Worm (Caenorhabditis elegans) whole organism, L1 larva: ENCODE measurements around the gene T24D3.2.
A peak's percentile ranks its signal among the peaks of the same experiment; 100 is the strongest.

Experiments used
- C04F5.9 ChIP-seq: sonication (generic microtip); optimal IDR thresholded peaks from 2 replicates; lab custom pipeline; 2016; ENCODE audit warnings: missing genetic modification characterization, missing compliant biosample characterization
- C34B4.2 ChIP-seq: sonication (generic microtip); optimal IDR thresholded peaks from 2 replicates; lab custom pipeline; 2017; ENCODE audit warnings: mild to moderate bottlenecking, missing genetic modification characterization, missing compliant biosample characterization
- Y116A8C.19 ChIP-seq: sonication (generic microtip); optimal IDR thresholded peaks from 2 replicates; lab custom pipeline; 2016; ENCODE audit warnings: missing compliant biosample characterization, missing genetic modification characterization, borderline replicate concordance
- blmp-1 ChIP-seq: fragments of 150-350 bp; optimal IDR thresholded peaks from 2 replicates; lab custom pipeline; 2014; ENCODE audit warnings: missing biosample characterization, missing genetic modification characterization
- ceh-63 ChIP-seq: fragments of 200-800 bp; sonication (Bioruptor generic); optimal IDR thresholded peaks from 2 replicates; lab custom pipeline; 2018; ENCODE audit warnings: mild to moderate bottlenecking, missing genetic modification characterization, missing compliant biosample characterization
- ceh-8 ChIP-seq: fragments of 200-800 bp; sonication (Bioruptor generic); optimal IDR thresholded peaks from 2 replicates; lab custom pipeline; 2018; ENCODE audit warnings: mild to moderate bottlenecking, missing genetic modification characterization, moderate library complexity, missing compliant biosample characterization
- ceh-82 ChIP-seq, 3 experiments: fragments of 150-350 bp in 1 of 3; sonication (generic microtip) in 2 of 3; optimal IDR thresholded peaks; 2 replicates each; lab custom pipeline; 2014 to 2017; ENCODE audit warnings: missing biosample characterization in 3 of 3, missing genetic modification characterization in 3 of 3
- ceh-88 ChIP-seq: fragments of 200-800 bp; sonication (Bioruptor generic); IDR thresholded peaks from 2 replicates; pipeline ENCODE4 v1.3.6; 2022; ENCODE audit warnings: missing genetic modification characterization, missing compliant biosample characterization
- ceh-90 ChIP-seq: sonication (generic microtip); optimal IDR thresholded peaks from 2 replicates; lab custom pipeline; 2016; ENCODE audit warnings: missing genetic modification characterization, missing compliant biosample characterization
- dpl-1 ChIP-seq, 3 experiments: fragments of 150-350 bp in 2 of 3; sonication (generic microtip) in 1 of 3; optimal IDR thresholded peaks; 2 replicates each; lab custom pipeline; 2014 to 2017; ENCODE audit warnings: missing biosample characterization in 3 of 3, missing genetic modification characterization in 3 of 3, missing genetic modification reagents in 3 of 3
- efl-1 ChIP-seq, 4 experiments: fragments of 150-350 bp; optimal IDR thresholded peaks in 3 of 4; peaks in 1 of 4; 1 replicate in 1 of 4; 2 replicates in 3 of 4; lab custom pipeline; 2014; ENCODE audit warnings: missing biosample characterization in 2 of 4, missing genetic modification characterization in 2 of 4, missing genetic modification reagents in 2 of 4
- egl-13 ChIP-seq: sonication (generic microtip); optimal IDR thresholded peaks from 2 replicates; lab custom pipeline; 2016; ENCODE audit warnings: missing genotype, missing genetic modification reagents, missing genetic modification characterization, missing compliant biosample characterization
- elt-2 ChIP-seq: sonication (generic microtip); optimal IDR thresholded peaks from 2 replicates; lab custom pipeline; 2016; ENCODE audit warnings: missing genetic modification characterization, mild to moderate bottlenecking, inconsistent platforms, missing compliant biosample characterization, missing genetic modification reagents
- ets-5 ChIP-seq: fragments of 200-800 bp; sonication (Bioruptor generic); IDR thresholded peaks from 2 replicates; pipeline ENCODE4 v1.3.6; 2022; ENCODE audit warnings: missing genetic modification characterization, missing compliant biosample characterization
- fkh-4 ChIP-seq: sonication (generic microtip); optimal IDR thresholded peaks from 2 replicates; lab custom pipeline; 2016; ENCODE audit warnings: missing compliant biosample characterization, missing genetic modification characterization, borderline replicate concordance
- fkh-8 ChIP-seq: sonication (generic microtip); optimal IDR thresholded peaks from 2 replicates; lab custom pipeline; 2016; ENCODE audit warnings: mild to moderate bottlenecking, missing genetic modification characterization, missing compliant biosample characterization
- fos-1 ChIP-seq: fragments of 150-350 bp; optimal IDR thresholded peaks from 2 replicates; lab custom pipeline; 2014; ENCODE audit warnings: missing biosample characterization, missing genetic modification characterization
- hpl-2 ChIP-seq: fragments of 150-350 bp; optimal IDR thresholded peaks from 2 replicates; lab custom pipeline; 2014; ENCODE audit warnings: missing biosample characterization, missing genetic modification reagents, missing genetic modification characterization
- irx-1 ChIP-seq: sonication (generic microtip); optimal IDR thresholded peaks from 2 replicates; lab custom pipeline; 2016; ENCODE audit warnings: missing genetic modification characterization, missing compliant biosample characterization
- isw-1 ChIP-seq: fragments of 200-800 bp; sonication (Bioruptor generic); IDR thresholded peaks from 2 replicates; pipeline ENCODE4 v1.3.6; 2022; ENCODE audit warnings: missing genetic modification characterization, missing compliant biosample characterization
- jun-1 ChIP-seq: fragments of 150-350 bp; optimal IDR thresholded peaks from 2 replicates; lab custom pipeline; 2014; ENCODE audit warnings: missing biosample characterization, missing genetic modification reagents, missing genetic modification characterization
- lin-13 ChIP-seq: fragments of 150-350 bp; optimal IDR thresholded peaks from 2 replicates; lab custom pipeline; 2014; ENCODE audit warnings: missing biosample characterization, missing genetic modification reagents, missing genetic modification characterization
- lin-35 ChIP-seq, 2 experiments: fragments of 150-350 bp; optimal IDR thresholded peaks; 2 replicates each; lab custom pipeline; 2014; ENCODE audit warnings: missing biosample characterization in 2 of 2, missing genetic modification characterization in 2 of 2, missing genetic modification reagents in 2 of 2
- lin-39 ChIP-seq: fragments of 150-350 bp; optimal IDR thresholded peaks from 2 replicates; lab custom pipeline; 2014; ENCODE audit warnings: missing biosample characterization, missing genetic modification reagents, missing genetic modification characterization
- lir-3 ChIP-seq: sonication (generic microtip); optimal IDR thresholded peaks from 2 replicates; lab custom pipeline; 2016; ENCODE audit warnings: mild to moderate bottlenecking, missing genetic modification characterization, moderate library complexity, missing compliant biosample characterization; ENCODE audit not compliant: poor library complexity
- lsy-2 ChIP-seq, 2 experiments: fragments of 150-350 bp; optimal IDR thresholded peaks; 2 replicates each; lab custom pipeline; 2014; ENCODE audit warnings: missing biosample characterization in 2 of 2, missing genetic modification characterization in 2 of 2
- mdl-1 ChIP-seq, 2 experiments: fragments of 150-350 bp; optimal IDR thresholded peaks; 2 replicates each; lab custom pipeline; 2014 to 2017; ENCODE audit warnings: missing biosample characterization in 2 of 2, missing genetic modification characterization in 2 of 2, inconsistent platforms in 1 of 2
- mef-2 ChIP-seq: fragments of 150-350 bp; optimal IDR thresholded peaks from 2 replicates; lab custom pipeline; 2014; ENCODE audit warnings: missing biosample characterization, missing genetic modification characterization
- mep-1 ChIP-seq: fragments of 150-350 bp; optimal IDR thresholded peaks from 2 replicates; lab custom pipeline; 2014; ENCODE audit warnings: missing biosample characterization, missing genetic modification characterization
- nhr-11 ChIP-seq: fragments of 150-350 bp; optimal IDR thresholded peaks from 2 replicates; lab custom pipeline; 2014; ENCODE audit warnings: missing biosample characterization, missing genetic modification characterization
- nhr-12 ChIP-seq: sonication (generic microtip); optimal IDR thresholded peaks from 2 replicates; lab custom pipeline; 2017; ENCODE audit warnings: missing biosample characterization, missing genetic modification characterization
- nhr-19 ChIP-seq: fragments of 200-800 bp; sonication (Bioruptor generic); conservative IDR thresholded peaks from 2 replicates; pipeline ENCODE4 v1.3.6; 2022; ENCODE audit warnings: missing genetic modification characterization, missing compliant biosample characterization
- nhr-20 ChIP-seq: sonication (generic microtip); optimal IDR thresholded peaks from 2 replicates; lab custom pipeline; 2016; ENCODE audit warnings: mild to moderate bottlenecking, missing genetic modification characterization, missing compliant biosample characterization
- nhr-76 ChIP-seq: sonication (generic microtip); optimal IDR thresholded peaks from 2 replicates; lab custom pipeline; 2017; ENCODE audit warnings: missing biosample characterization, missing genetic modification characterization
- nhr-77 ChIP-seq: fragments of 150-350 bp; optimal IDR thresholded peaks from 2 replicates; lab custom pipeline; 2014; ENCODE audit warnings: missing biosample characterization, missing genetic modification characterization
- nhr-85 ChIP-seq: sonication (generic microtip); peaks from one replicate; lab custom pipeline; 2016; ENCODE audit warnings: missing genetic modification characterization, inconsistent platforms, missing compliant biosample characterization
- nhr-90 ChIP-seq: sonication (generic microtip); optimal IDR thresholded peaks from 2 replicates; lab custom pipeline; 2016; ENCODE audit warnings: mild to moderate bottlenecking, missing genetic modification characterization, missing compliant biosample characterization; ENCODE audit not compliant: poor library complexity
- pqm-1 ChIP-seq: sonication (generic microtip); optimal IDR thresholded peaks from 3 replicates; lab custom pipeline; 2017; ENCODE audit warnings: missing biosample characterization, missing genetic modification characterization
- rnt-1 ChIP-seq: sonication (generic microtip); optimal IDR thresholded peaks from 2 replicates; lab custom pipeline; 2016; ENCODE audit warnings: mild to moderate bottlenecking, missing genetic modification characterization, moderate library complexity, missing compliant biosample characterization
- snpc-4 ChIP-seq: fragments of 150-350 bp; optimal IDR thresholded peaks from 2 replicates; lab custom pipeline; 2014; ENCODE audit warnings: missing biosample characterization, missing genetic modification characterization
- sptf-1 ChIP-seq: fragments of 150-350 bp; optimal IDR thresholded peaks from 2 replicates; lab custom pipeline; 2014; ENCODE audit warnings: missing biosample characterization, missing genetic modification characterization
- sup-37 ChIP-seq: fragments of 200-800 bp; sonication (Bioruptor generic); optimal IDR thresholded peaks from 2 replicates; lab custom pipeline; 2018; ENCODE audit warnings: mild to moderate bottlenecking, missing genetic modification characterization, missing compliant biosample characterization
- swsn-7 ChIP-seq: sonication (generic microtip); optimal IDR thresholded peaks from 2 replicates; lab custom pipeline; 2016; ENCODE audit warnings: missing genetic modification characterization, missing compliant biosample characterization
- tbx-2 ChIP-seq: sonication (generic microtip); optimal IDR thresholded peaks from 2 replicates; lab custom pipeline; 2016; ENCODE audit warnings: missing genetic modification characterization, missing compliant biosample characterization
- unc-130 ChIP-seq: fragments of 150-350 bp; optimal IDR thresholded peaks from 2 replicates; lab custom pipeline; 2017; ENCODE audit warnings: missing biosample characterization, missing genetic modification characterization, inconsistent platforms
- unc-30 ChIP-seq: sonication (generic microtip); optimal IDR thresholded peaks from 2 replicates; lab custom pipeline; 2017; ENCODE audit warnings: missing biosample characterization, missing genetic modification characterization
- unc-62 ChIP-seq: fragments of 150-350 bp; optimal IDR thresholded peaks from 2 replicates; lab custom pipeline; 2014; ENCODE audit warnings: missing biosample characterization, missing genetic modification reagents, missing genetic modification characterization
- unc-98 ChIP-seq: fragments of 200-800 bp; sonication (Bioruptor generic); IDR thresholded peaks from 2 replicates; pipeline ENCODE4 v1.3.6; 2022; ENCODE audit warnings: missing genetic modification characterization, missing compliant biosample characterization
- zag-1 ChIP-seq: fragments of 150-350 bp; optimal IDR thresholded peaks from 2 replicates; lab custom pipeline; 2014; ENCODE audit warnings: missing biosample characterization, missing genetic modification characterization
- ztf-4 ChIP-seq: fragments of 150-350 bp; optimal IDR thresholded peaks from 2 replicates; lab custom pipeline; 2014; ENCODE audit warnings: missing biosample characterization, missing genetic modification characterization

The T24D3.2 gene

ce11 chrX:12451258-12451657 lies 25.7 kb downstream of the T24D3.2 start:
- no peak for TF ChIP-seq sup-37 (GFP tag; lab: Kevin White, UChicago)
- TF ChIP-seq nhr-76 = no peak
- TF ChIP-seq fos-1 (tag; lab: Kevin White, UChicago) = no peak
- no peak for TF ChIP-seq mdl-1 (tag; optimal IDR thresholded peaks at IDR 0.05; lab: Kevin White, UChicago)
- no peak for TF ChIP-seq rnt-1
- TF ChIP-seq pqm-1 (tag; lab: Kevin White, UChicago) = no peak
- no peak for TF ChIP-seq blmp-1
- TF ChIP-seq unc-130 (tag; lab: Kevin White, UChicago) = no peak
- TF ChIP-seq sptf-1 (tag; lab: Kevin White, UChicago) = no peak
- TF ChIP-seq nhr-19 (GFP tag; lab: Robert Waterston, UW) = no peak
- no peak for TF ChIP-seq snpc-4 (tag; lab: Kevin White, UChicago)

- no peak for TF ChIP-seq elt-2 (tag; lab: Kevin White, UChicago)
- no peak for TF ChIP-seq nhr-85 (tag; lab: Kevin White, UChicago)
- no peak for TF ChIP-seq efl-1 (optimal IDR thresholded peaks at IDR 0.05; lab: Kevin White, UChicago)
- TF ChIP-seq efl-1 (GFP tag; optimal IDR thresholded peaks at IDR 0.05 in 1 of 2; lab: Kevin White, UChicago) = no peak
- TF ChIP-seq jun-1 (tag; lab: Kevin White, UChicago) = peak; percentile 35
- no peak for TF ChIP-seq nhr-77 (tag; lab: Kevin White, UChicago)
- TF ChIP-seq unc-62 (GFP tag; lab: Kevin White, UChicago) = no peak
- TF ChIP-seq nhr-76 = no peak
- TF ChIP-seq blmp-1 = peak; percentile 79
- TF ChIP-seq ceh-63 (GFP tag; lab: Kevin White, UChicago) = no peak
- TF ChIP-seq dpl-1 (GFP tag; optimal IDR thresholded peaks at IDR 0.05; lab: Kevin White, UChicago) = no peak
- TF ChIP-seq zag-1 (tag; lab: Kevin White, UChicago) = no peak
- TF ChIP-seq Y116A8C.19 = no peak
- TF ChIP-seq hpl-2 (GFP tag; lab: Kevin White, UChicago) = no peak
- TF ChIP-seq nhr-90 = no peak
- 0 out of 2 replicates have a peak, but pooled peaks have one; percentile 19 for TF ChIP-seq ceh-88
- peak; percentile 24; the same call in 1 of the 2 replicates for TF ChIP-seq nhr-19 (GFP tag; lab: Robert Waterston, UW)
- no peak for TF ChIP-seq mdl-1 (tag; optimal IDR thresholded peaks at IDR 0.05; lab: Kevin White, UChicago)
- TF ChIP-seq ceh-82 (tag; optimal IDR thresholded peaks at IDR 0.05; lab: Kevin White, UChicago) = peak in 2 of 3 experiments; percentile 25 to 34
- TF ChIP-seq fkh-4 (tag; lab: Kevin White, UChicago) = no peak
- no peak for TF ChIP-seq nhr-12
- TF ChIP-seq C04F5.9 (tag; lab: Kevin White, UChicago) = no peak
- TF ChIP-seq fos-1 (tag; lab: Kevin White, UChicago) = no peak
- no peak for TF ChIP-seq lsy-2 (tag; optimal IDR thresholded peaks at IDR 0.05; lab: Kevin White, UChicago)
- no peak for TF ChIP-seq lir-3 (tag; lab: Kevin White, UChicago)
- no peak for TF ChIP-seq snpc-4 (tag; lab: Kevin White, UChicago)
- TF ChIP-seq C34B4.2 (tag; lab: Kevin White, UChicago) = no peak
- TF ChIP-seq tbx-2 (tag; lab: Kevin White, UChicago) = peak; percentile 27
- TF ChIP-seq sptf-1 (tag; lab: Kevin White, UChicago) = no peak
- no peak for TF ChIP-seq ztf-4
- no peak for TF ChIP-seq ceh-90 (tag; lab: Kevin White, UChicago)
- no peak for TF ChIP-seq ets-5 (GFP tag; lab: Robert Waterston, UW)
- peak; percentile 60 for TF ChIP-seq swsn-7
- no peak for TF ChIP-seq lin-13 (GFP tag; lab: Kevin White, UChicago)
- TF ChIP-seq nhr-20 (tag; lab: Kevin White, UChicago) = peak; percentile 43
- no peak for TF ChIP-seq ceh-8
- TF ChIP-seq lin-39 (tag; lab: Kevin White, UChicago) = no peak
- no peak for TF ChIP-seq unc-98
- peak; percentile 6 to 16 for TF ChIP-seq lin-35 (GFP tag; optimal IDR thresholded peaks at IDR 0.05; lab: Kevin White, UChicago)
- TF ChIP-seq fkh-8 = peak; percentile 90
- TF ChIP-seq nhr-11 (tag; lab: Kevin White, UChicago) = no peak
- TF ChIP-seq mef-2 (tag; lab: Kevin White, UChicago) = no peak
- peak; percentile 9 for TF ChIP-seq irx-1 (tag; lab: Kevin White, UChicago)
- peak; percentile 54 for TF ChIP-seq egl-13 (tag; lab: Kevin White, UChicago)
- TF ChIP-seq rnt-1 = peak; percentile 43
- peak; percentile 16; the same call in 1 of the 2 replicates for TF ChIP-seq isw-1 (GFP tag; lab: Robert Waterston, UW)
- no peak for TF ChIP-seq unc-30 (tag; lab: Kevin White, UChicago)
- peak; percentile 50 for TF ChIP-seq mep-1
These were observed 26.6 kb downstream of the T24D3.2 start for ce11 chrX:12452143-12452570.
